Worm (Caenorhabditis elegans): ENCODE measurements around the gene B0432.14.

DNA sequence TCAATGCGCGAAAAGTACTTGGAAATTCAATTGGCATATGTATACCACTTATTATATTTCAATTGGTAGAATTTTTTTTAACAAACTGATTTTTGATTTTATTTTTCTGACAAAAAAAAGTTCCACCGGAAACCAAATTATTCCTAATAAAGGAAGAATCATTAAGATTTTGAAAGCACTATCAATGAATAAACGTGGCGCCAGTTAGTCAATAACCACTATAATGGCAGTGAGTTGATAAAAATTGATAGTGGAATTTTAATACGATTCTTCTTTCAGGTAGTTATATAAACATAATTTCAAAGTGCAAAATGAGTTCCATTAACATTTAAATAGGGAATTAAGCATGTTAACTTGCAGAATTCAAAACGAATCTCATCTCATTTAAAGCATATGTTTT lies 41.5 kb downstream of the B0432.14 start, which contains the start of gene col-69:
- TF ChIP-seq snpc-4 (GFP tag; optimal IDR thresholded peaks at IDR 0.05), result no peak
- TF ChIP-seq snpc-4 (tag; optimal IDR thresholded peaks at IDR 0.05), result no peak
- TF ChIP-seq let-607 (tag; optimal IDR thresholded peaks at IDR 0.05), result no peak
- TF ChIP-seq aptf-2 (GFP tag; conservative IDR thresholded peaks at IDR 0.05), result no peak
- TF ChIP-seq F23B12.7 (tag; optimal IDR thresholded peaks at IDR 0.05; ENCODE audit: insufficient read depth), result no peak
- TF ChIP-seq efl-1 (GFP tag; optimal IDR thresholded peaks at IDR 0.05), result no peak
- TF ChIP-seq attf-3 (GFP tag; conservative IDR thresholded peaks at IDR 0.05), result no peak
- no peak for TF ChIP-seq unc-62 (GFP tag; optimal IDR thresholded peaks at IDR 0.05)
- TF ChIP-seq rpc-1 (optimal IDR thresholded peaks at IDR 0.05), result no peak
- TF ChIP-seq rpc-1 (tag; optimal IDR thresholded peaks at IDR 0.05), result no peak
- no peak for TF ChIP-seq ama-1 (optimal IDR thresholded peaks at IDR 0.05)
- no peak for TF ChIP-seq ama-1 (GFP tag; optimal IDR thresholded peaks at IDR 0.05)
- no peak for TF ChIP-seq ceh-40 (GFP tag; IDR thresholded peaks at IDR 0.05)
- no peak for TF ChIP-seq egl-18 (GFP tag; IDR thresholded peaks at IDR 0.05)
- TF ChIP-seq attf-5 (GFP tag; optimal IDR thresholded peaks at IDR 0.05), result no peak
- TF ChIP-seq aptf-3 (GFP tag; IDR thresholded peaks at IDR 0.05), result no peak

All from whole organism, young adult.